Worm (Caenorhabditis elegans) whole organism, L1 larva: Measurements from ENCODE around the gene cnc-10.

Experiments used
- Y116A8C.19 ChIP-seq: sonication (generic microtip); optimal IDR thresholded peaks from 2 replicates; lab custom pipeline; 2016; ENCODE audit warnings: missing compliant biosample characterization, missing genetic modification characterization, borderline replicate concordance
- aly-2 ChIP-seq: fragments of 150-350 bp; optimal IDR thresholded peaks from 2 replicates; lab custom pipeline; 2014; ENCODE audit warnings: missing biosample characterization, missing genetic modification characterization
- ama-1 ChIP-seq: fragments of 150-350 bp; optimal IDR thresholded peaks from 2 replicates; lab custom pipeline; 2014
- ceh-90 ChIP-seq: sonication (generic microtip); optimal IDR thresholded peaks from 2 replicates; lab custom pipeline; 2016; ENCODE audit warnings: missing genetic modification characterization, missing compliant biosample characterization
- dpl-1 ChIP-seq, 3 experiments: fragments of 150-350 bp in 2 of 3; sonication (generic microtip) in 1 of 3; optimal IDR thresholded peaks; 2 replicates each; lab custom pipeline; 2014 to 2017; ENCODE audit warnings: missing biosample characterization in 3 of 3, missing genetic modification characterization in 3 of 3, missing genetic modification reagents in 3 of 3
- egl-27 ChIP-seq, 2 experiments: fragments of 150-350 bp in 1 of 2; sonication (generic microtip); optimal IDR thresholded peaks; 3 replicates each; lab custom pipeline; 2017 to 2018; ENCODE audit warnings: missing biosample characterization in 2 of 2, missing genetic modification characterization in 2 of 2, missing genetic modification reagents in 2 of 2
- fkh-10 ChIP-seq: sonication (generic microtip); optimal IDR thresholded peaks from 2 replicates; lab custom pipeline; 2017; ENCODE audit warnings: missing biosample characterization, missing genetic modification reagents, missing genetic modification characterization
- lin-13 ChIP-seq: fragments of 150-350 bp; optimal IDR thresholded peaks from 2 replicates; lab custom pipeline; 2014; ENCODE audit warnings: missing biosample characterization, missing genetic modification reagents, missing genetic modification characterization
- lin-35 ChIP-seq, 2 experiments: fragments of 150-350 bp; optimal IDR thresholded peaks; 2 replicates each; lab custom pipeline; 2014; ENCODE audit warnings: missing biosample characterization in 2 of 2, missing genetic modification characterization in 2 of 2, missing genetic modification reagents in 2 of 2
- lin-39 ChIP-seq: fragments of 150-350 bp; optimal IDR thresholded peaks from 2 replicates; lab custom pipeline; 2014; ENCODE audit warnings: missing biosample characterization, missing genetic modification reagents, missing genetic modification characterization
- nhr-11 ChIP-seq: fragments of 150-350 bp; optimal IDR thresholded peaks from 2 replicates; lab custom pipeline; 2014; ENCODE audit warnings: missing biosample characterization, missing genetic modification characterization
- nhr-77 ChIP-seq: fragments of 150-350 bp; optimal IDR thresholded peaks from 2 replicates; lab custom pipeline; 2014; ENCODE audit warnings: missing biosample characterization, missing genetic modification characterization
- nhr-85 ChIP-seq: sonication (generic microtip); peaks from one replicate; lab custom pipeline; 2016; ENCODE audit warnings: missing genetic modification characterization, inconsistent platforms, missing compliant biosample characterization
- sox-4 ChIP-seq: sonication (generic microtip); optimal IDR thresholded peaks from 2 replicates; lab custom pipeline; 2016; ENCODE audit warnings: missing genetic modification characterization, missing compliant biosample characterization

DNA sequence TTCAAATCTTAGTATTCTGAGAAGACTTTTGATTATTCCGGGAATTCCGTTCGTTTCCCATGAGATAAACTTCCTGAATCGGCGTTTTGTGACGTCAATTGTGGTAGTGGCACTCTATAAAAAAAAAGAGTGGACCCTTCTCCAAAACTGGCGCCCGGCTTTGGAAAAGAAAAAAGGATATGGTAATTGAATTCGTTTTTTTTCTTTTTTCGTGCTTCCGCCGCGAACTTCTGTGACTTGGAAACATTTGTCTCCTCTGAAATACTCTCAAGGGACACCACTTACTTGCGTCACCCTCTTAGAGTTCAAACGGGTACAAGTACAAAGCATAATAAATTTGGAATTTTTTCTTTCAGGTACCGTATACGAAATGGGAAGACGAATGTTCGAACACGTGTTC, 10.4 kb upstream of the cnc-10 start:
- TF ChIP-seq lin-39 (no peak), ama-1 (lab: Kevin White, UChicago) (no peak), fkh-10 (GFP tag; lab: Kevin White, UChicago) (peak; percentile 54), egl-27 (tag; optimal IDR thresholded peaks at IDR 0.05; lab: Kevin White, UChicago) (no peak), sox-4 (tag; lab: Kevin White, UChicago) (no peak), ceh-90 (tag; lab: Kevin White, UChicago) (no peak), lin-35 (GFP tag; optimal IDR thresholded peaks at IDR 0.05; lab: Kevin White, UChicago) (no peak), nhr-77 (tag; lab: Kevin White, UChicago) (no peak), Y116A8C.19 (tag; lab: Kevin White, UChicago) (no peak), nhr-11 (tag; lab: Kevin White, UChicago) (no peak), dpl-1 (GFP tag; optimal IDR thresholded peaks at IDR 0.05; lab: Kevin White, UChicago) (no peak), lin-13 (no peak), nhr-85 (tag; lab: Kevin White, UChicago) (no peak), aly-2 (no peak)
